Fruit fly (Drosophila melanogaster): ENCODE results near the gene Ugt37E1.

- TF ChIP-seq CG16779 (tag; optimal IDR thresholded peaks at IDR 0.05) (no peak), Hr4 (GFP tag; optimal IDR thresholded peaks at IDR 0.05) (no peak), acj6 (GFP tag; optimal IDR thresholded peaks at IDR 0.05) (no peak), CG15336 (GFP tag; IDR thresholded peaks at IDR 0.05) (no peak), Eip75B (GFP tag; optimal IDR thresholded peaks at IDR 0.05) (no peak), CG6854 (GFP tag; optimal IDR thresholded peaks at IDR 0.05) (no peak), vri (GFP tag; optimal IDR thresholded peaks at IDR 0.05) (no peak), Ets96B (tag; optimal IDR thresholded peaks at IDR 0.05) (no peak)
Measured at dm6 chr2L:16789880-16790279, 6.5 kb upstream of the Ugt37E1 start.

Data from whole organism, prepupa.